Fruit fly (Drosophila melanogaster) whole organism, prepupa: Measurements from ENCODE around the gene Ir68b.

ENCODE experiments used
- Blimp-1 ChIP-seq: fragments of 200-800 bp; sonication (Bioruptor generic); optimal IDR thresholded peaks from 3 replicates; lab custom pipeline; 2017; ENCODE audit warnings: missing biosample characterization, missing genetic modification characterization, mild to moderate bottlenecking, moderate library complexity, missing genetic modification reagents
- CG10631 ChIP-seq: fragments of 200-800 bp; sonication (Bioruptor generic); optimal IDR thresholded peaks from 2 replicates; lab custom pipeline; 2016; ENCODE audit warnings: missing biosample characterization, missing genetic modification characterization
- CG10669 ChIP-seq: fragments of 200-800 bp; sonication (Bioruptor generic); optimal IDR thresholded peaks from 3 replicates; lab custom pipeline; 2018; ENCODE audit warnings: missing biosample characterization, mild to moderate bottlenecking, missing genetic modification characterization, moderate library complexity
- CG11294 ChIP-seq: fragments of 200-800 bp; sonication (Bioruptor generic); IDR thresholded peaks from 2 replicates; pipeline ENCODE4 v1.3.6; 2022; ENCODE audit warnings: missing biosample characterization, missing genetic modification characterization
- CG11762 ChIP-seq: fragments of 200-800 bp; sonication (Bioruptor generic); optimal IDR thresholded peaks from 3 replicates; lab custom pipeline; 2016; ENCODE audit warnings: missing biosample characterization, missing genetic modification characterization; ENCODE audit not compliant: insufficient read depth
- CG11902 ChIP-seq: fragments of 200-800 bp; sonication (Bioruptor generic); optimal IDR thresholded peaks from 3 replicates; lab custom pipeline; 2016; ENCODE audit warnings: missing biosample characterization, missing genetic modification characterization
- CG15336 ChIP-seq: fragments of 200-800 bp; sonication (Bioruptor generic); IDR thresholded peaks from 2 replicates; pipeline ENCODE4 v1.3.6; 2022; ENCODE audit warnings: missing biosample characterization, missing genetic modification characterization
- CG1621 ChIP-seq: fragments of 200-800 bp; sonication (Bioruptor generic); optimal IDR thresholded peaks from 3 replicates; lab custom pipeline; 2018; ENCODE audit warnings: missing biosample characterization, mild to moderate bottlenecking, missing genetic modification characterization
- CG31627 ChIP-seq: fragments of 200-800 bp; sonication (Bioruptor generic); optimal IDR thresholded peaks from 3 replicates; lab custom pipeline; 2016; ENCODE audit warnings: missing biosample characterization, missing genetic modification characterization
- CG32006 ChIP-seq: fragments of 200-800 bp; sonication (Bioruptor generic); optimal IDR thresholded peaks from 3 replicates; lab custom pipeline; 2017; ENCODE audit warnings: missing biosample characterization, mild to moderate bottlenecking, missing genetic modification characterization
- CG34406 ChIP-seq: fragments of 200-800 bp; sonication (Bioruptor generic); optimal IDR thresholded peaks from 3 replicates; lab custom pipeline; 2016; ENCODE audit warnings: missing biosample characterization, missing genetic modification characterization
- CG4318 ChIP-seq: fragments of 200-800 bp; sonication (Bioruptor generic); optimal IDR thresholded peaks from 3 replicates; lab custom pipeline; 2017; ENCODE audit warnings: missing biosample characterization, mild to moderate bottlenecking, missing genetic modification characterization
- CG6163 ChIP-seq: fragments of 200-800 bp; sonication (Bioruptor generic); IDR thresholded peaks from 3 replicates; pipeline ENCODE4 v1.3.6; 2022; ENCODE audit warnings: missing biosample characterization, missing genetic modification characterization
- CG6808 ChIP-seq: fragments of 200-800 bp; sonication (Bioruptor generic); optimal IDR thresholded peaks from 3 replicates; lab custom pipeline; 2017; ENCODE audit warnings: missing biosample characterization, missing genetic modification characterization, mild to moderate bottlenecking, moderate library complexity, missing genetic modification reagents
- CG8119 ChIP-seq: fragments of 200-800 bp; sonication (Bioruptor generic); IDR thresholded peaks from 3 replicates; pipeline ENCODE4 v1.3.6; 2022; ENCODE audit warnings: missing biosample characterization, missing genetic modification characterization
- CG8632 ChIP-seq: fragments of 200-800 bp; sonication (Bioruptor generic); optimal IDR thresholded peaks from 3 replicates; lab custom pipeline; 2016; ENCODE audit warnings: missing biosample characterization, missing genetic modification characterization
- CG9139 ChIP-seq: fragments of 200-800 bp; sonication (Bioruptor generic); optimal IDR thresholded peaks from 3 replicates; lab custom pipeline; 2017; ENCODE audit warnings: missing biosample characterization, mild to moderate bottlenecking, missing genetic modification characterization
- Eip75B ChIP-seq: fragments of 200-800 bp; sonication (Bioruptor generic); optimal IDR thresholded peaks from 3 replicates; lab custom pipeline; 2016; ENCODE audit warnings: missing biosample characterization, missing genetic modification characterization
- Eip78C ChIP-seq: fragments of 200-800 bp; sonication (Bioruptor generic); peaks from one replicate; lab custom pipeline; 2016; ENCODE audit warnings: missing biosample characterization, missing genetic modification characterization
- Ets21C ChIP-seq: fragments of 200-800 bp; sonication (Bioruptor generic); optimal IDR thresholded peaks from 3 replicates; lab custom pipeline; 2016; ENCODE audit warnings: missing biosample characterization, missing genetic modification characterization
- Ets96B ChIP-seq: fragments of 200-800 bp; optimal IDR thresholded peaks from 2 replicates; lab custom pipeline; 2019; ENCODE audit warnings: missing biosample characterization, mild to moderate bottlenecking, missing genetic modification characterization, moderate library complexity
- Gug ChIP-seq: fragments of 200-800 bp; sonication (Bioruptor generic); IDR thresholded peaks from 2 replicates; pipeline ENCODE4 v1.3.6; 2022; ENCODE audit warnings: missing biosample characterization, missing genetic modification characterization
- Hr4 ChIP-seq: fragments of 200-800 bp; sonication (Bioruptor generic); optimal IDR thresholded peaks from 3 replicates; lab custom pipeline; 2016; ENCODE audit warnings: missing biosample characterization, missing genetic modification characterization
- Met ChIP-seq: fragments of 200-800 bp; sonication (Bioruptor generic); optimal IDR thresholded peaks from 3 replicates; lab custom pipeline; 2016; ENCODE audit warnings: missing biosample characterization, missing genetic modification characterization
- OdsH ChIP-seq: fragments of 200-800 bp; sonication (Bioruptor generic); optimal IDR thresholded peaks from 3 replicates; lab custom pipeline; 2016; ENCODE audit warnings: missing biosample characterization, missing genetic modification characterization
- Sox102F ChIP-seq: fragments of 200-800 bp; sonication (Bioruptor generic); optimal IDR thresholded peaks from 2 replicates; lab custom pipeline; 2016; ENCODE audit warnings: missing biosample characterization, mild to moderate bottlenecking, missing genetic modification characterization
- Sox15 ChIP-seq: fragments of 200-800 bp; sonication (Bioruptor generic); optimal IDR thresholded peaks from 3 replicates; lab custom pipeline; 2016; ENCODE audit warnings: missing biosample characterization, missing genetic modification characterization
- achi ChIP-seq: fragments of 200-800 bp; sonication (Bioruptor generic); optimal IDR thresholded peaks from 3 replicates; lab custom pipeline; 2016; ENCODE audit warnings: missing biosample characterization, missing genetic modification characterization
- cyc ChIP-seq: fragments of 200-800 bp; sonication (Bioruptor generic); optimal IDR thresholded peaks from 3 replicates; lab custom pipeline; 2016; ENCODE audit warnings: missing biosample characterization, missing genetic modification characterization
- dsx ChIP-seq: fragments of 200-800 bp; optimal IDR thresholded peaks from 3 replicates; lab custom pipeline; 2019; ENCODE audit warnings: missing biosample characterization, mild to moderate bottlenecking, missing genetic modification characterization, moderate library complexity; ENCODE audit not compliant: poor library complexity, severe bottlenecking
- eg ChIP-seq: fragments of 200-800 bp; sonication (Bioruptor generic); IDR thresholded peaks from 3 replicates; pipeline ENCODE4 v1.3.6; 2022; ENCODE audit warnings: missing biosample characterization, missing genetic modification characterization
- esn ChIP-seq: fragments of 200-800 bp; sonication (Bioruptor generic); optimal IDR thresholded peaks from 2 replicates; lab custom pipeline; 2016; ENCODE audit warnings: missing biosample characterization, mild to moderate bottlenecking, missing genetic modification characterization, moderate library complexity
- fd59A ChIP-seq: fragments of 200-800 bp; sonication (Bioruptor generic); optimal IDR thresholded peaks from 2 replicates; lab custom pipeline; 2017; ENCODE audit warnings: missing biosample characterization, mild to moderate bottlenecking, missing genetic modification characterization, missing genetic modification reagents
- lz ChIP-seq: fragments of 200-800 bp; sonication (Bioruptor generic); optimal IDR thresholded peaks from 3 replicates; lab custom pipeline; 2016; ENCODE audit warnings: missing biosample characterization, missing genetic modification characterization
- svp ChIP-seq: fragments of 200-800 bp; sonication (Bioruptor generic); peaks from one replicate; lab custom pipeline; 2016; ENCODE audit warnings: missing biosample characterization, missing genetic modification characterization
- topi ChIP-seq: fragments of 200-800 bp; sonication (Bioruptor generic); optimal IDR thresholded peaks from 3 replicates; lab custom pipeline; 2016; ENCODE audit warnings: missing biosample characterization, missing genetic modification characterization
- vri ChIP-seq: fragments of 200-800 bp; sonication (Bioruptor generic); optimal IDR thresholded peaks from 3 replicates; lab custom pipeline; 2016; ENCODE audit warnings: missing biosample characterization, mild to moderate bottlenecking, missing genetic modification characterization

The Ir68b gene

DNA sequence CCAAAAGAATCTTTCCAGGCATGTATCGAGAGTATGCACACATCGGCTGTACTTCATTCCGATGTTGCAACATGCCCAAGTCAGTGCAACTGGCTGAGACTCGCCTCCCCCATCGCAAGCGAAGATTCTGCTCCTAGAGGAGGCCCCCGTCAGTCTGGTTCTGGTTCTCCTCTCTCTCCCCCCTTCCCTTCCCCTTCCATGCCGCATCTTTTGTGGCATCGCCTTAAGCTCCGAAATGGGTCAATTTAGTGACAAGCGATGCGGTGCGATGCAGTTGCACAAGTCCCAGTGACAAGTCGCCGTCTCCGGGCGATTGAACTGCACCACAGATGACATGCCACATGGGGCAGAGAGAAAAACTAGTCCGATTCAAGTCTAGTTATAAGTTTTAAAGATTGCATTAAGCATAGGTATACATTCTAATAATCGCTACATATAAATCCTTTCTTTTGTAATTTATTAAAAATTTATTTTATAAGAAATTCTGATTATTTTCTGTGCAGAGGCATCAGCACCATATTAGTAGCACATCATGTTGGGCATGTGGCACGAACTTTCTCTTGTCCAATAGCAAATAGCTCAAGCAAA lies 18.1 kb downstream of the Ir68b start (continued):
- peak; percentile 29 for TF ChIP-seq CG34406
- peak; percentile 74 for TF ChIP-seq CG15336
- TF ChIP-seq OdsH (GFP tag; lab: Kevin White, UChicago) = peak; percentile 34
- no peak for TF ChIP-seq Met
- TF ChIP-seq CG4318 (GFP tag; lab: Kevin White, UChicago) = peak; percentile 54
- peak; percentile 9 for TF ChIP-seq CG8632
- TF ChIP-seq esn (GFP tag; lab: Kevin White, UChicago) = no peak
- no peak for TF ChIP-seq CG1621
- TF ChIP-seq Sox102F (GFP tag; lab: Kevin White, UChicago) = no peak
- TF ChIP-seq CG10631 = peak; percentile 32
- TF ChIP-seq Blimp-1 (GFP tag; lab: Kevin White, UChicago) = no peak
- TF ChIP-seq Eip78C (GFP tag; lab: Kevin White, UChicago) = peak; percentile 83
- TF ChIP-seq CG9139 (GFP tag; lab: Kevin White, UChicago) = no peak
- TF ChIP-seq CG32006 (GFP tag; lab: Kevin White, UChicago) = peak; percentile 78
- no peak for TF ChIP-seq lz (GFP tag; lab: Kevin White, UChicago)
- peak; percentile 55 for TF ChIP-seq achi (GFP tag; lab: Kevin White, UChicago)
- no peak for TF ChIP-seq dsx (GFP tag; lab: Kevin White, UChicago)
- TF ChIP-seq vri (GFP tag; lab: Kevin White, UChicago) = no peak
- no peak for TF ChIP-seq CG11294
- no peak for TF ChIP-seq CG11902 (GFP tag; lab: Kevin White, UChicago)
- TF ChIP-seq cyc (GFP tag; lab: Kevin White, UChicago) = no peak
- TF ChIP-seq CG11762 (GFP tag; lab: Kevin White, UChicago) = peak; percentile 11
- no peak for TF ChIP-seq Sox15 (GFP tag; lab: Kevin White, UChicago)
- TF ChIP-seq Eip75B = no peak

DNA sequence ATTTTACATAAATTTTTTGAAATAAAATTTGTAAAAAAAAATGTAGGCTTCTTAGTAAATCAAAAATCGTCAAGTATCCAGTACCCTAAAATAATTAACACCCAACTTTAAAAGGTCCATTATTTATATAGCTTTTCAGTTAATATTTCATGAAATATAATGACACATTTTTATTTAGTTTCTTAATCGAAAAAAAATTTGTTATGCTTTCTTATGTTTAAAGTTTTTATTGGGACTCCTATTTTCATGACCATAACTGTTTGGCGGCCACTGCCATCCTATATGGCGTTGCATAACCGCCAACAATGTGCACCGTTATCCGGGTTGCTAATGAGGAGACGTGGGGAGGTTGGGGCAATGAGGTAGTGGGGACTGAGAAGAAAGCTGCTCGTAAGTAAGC lies 18.7 kb downstream of the Ir68b start:
- peak; percentile 40; the same call in 2 of the 3 replicates for TF ChIP-seq CG6163 (GFP tag; lab: Robert Waterston, UW)
- TF ChIP-seq topi (GFP tag; lab: Kevin White, UChicago) = peak; percentile 40
- TF ChIP-seq CG15336 = peak; percentile 64
- peak; percentile 82 for TF ChIP-seq Eip78C (GFP tag; lab: Kevin White, UChicago)
- TF ChIP-seq Ets96B = no peak
- peak; percentile 68 for TF ChIP-seq CG8119 (GFP tag; lab: Robert Waterston, UW)
- no peak for TF ChIP-seq CG6808 (GFP tag; lab: Kevin White, UChicago)
- TF ChIP-seq Gug (GFP tag; lab: Robert Waterston, UW) = peak; percentile 29; the same call in 1 of the 2 replicates
- peak; percentile 3 for TF ChIP-seq CG10669 (GFP tag; lab: Kevin White, UChicago)
- no peak for TF ChIP-seq CG11762 (GFP tag; lab: Kevin White, UChicago)
- peak; percentile 0 for TF ChIP-seq CG10631
- peak; percentile 23 for TF ChIP-seq esn (GFP tag; lab: Kevin White, UChicago)
- TF ChIP-seq svp (GFP tag; lab: Kevin White, UChicago) = peak; percentile 70
- no peak for TF ChIP-seq cyc (GFP tag; lab: Kevin White, UChicago)
- TF ChIP-seq fd59A (GFP tag; lab: Kevin White, UChicago) = no peak
- TF ChIP-seq CG32006 (GFP tag; lab: Kevin White, UChicago) = peak; percentile 10
- TF ChIP-seq CG11294 = no peak
- peak; percentile 37; the same call in 2 of the 3 replicates for TF ChIP-seq eg (GFP tag; lab: Robert Waterston, UW)

DNA sequence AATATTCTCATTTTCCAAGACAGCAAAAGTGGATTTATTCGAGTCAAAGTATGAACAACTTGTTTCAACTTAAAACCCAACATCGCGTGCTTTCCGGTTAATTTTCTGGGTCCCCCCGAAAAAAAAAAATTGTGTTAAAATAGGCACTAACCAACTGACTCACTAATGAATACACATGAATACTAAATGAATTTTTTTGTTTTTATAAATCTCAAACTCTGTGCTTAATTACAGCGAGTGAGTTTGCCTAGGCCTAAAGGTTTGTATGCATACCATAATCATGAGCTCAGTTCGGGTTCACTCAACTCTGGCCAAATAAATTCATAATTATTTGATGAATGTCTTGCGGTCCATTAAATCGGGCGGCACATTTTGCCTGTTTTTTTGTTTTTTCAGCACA lies 19.8 kb downstream of the Ir68b start:
- no peak for TF ChIP-seq CG31627 (GFP tag; lab: Kevin White, UChicago)
- TF ChIP-seq Sox102F (GFP tag; lab: Kevin White, UChicago) = no peak
- TF ChIP-seq dsx (GFP tag; lab: Kevin White, UChicago) = no peak
- peak; percentile 25 for TF ChIP-seq svp (GFP tag; lab: Kevin White, UChicago)
- no peak for TF ChIP-seq Hr4 (GFP tag; lab: Kevin White, UChicago)
- TF ChIP-seq Ets21C = no peak
